Worm (Caenorhabditis elegans) whole organism, young adult: ENCODE data around the gene ZK1307.9.

Source experiments
- C06A6.2 ChIP-seq: fragments of 200-800 bp; sonication (Bioruptor generic); conservative IDR thresholded peaks from 2 replicates; pipeline ENCODE4 v1.3.6; 2022; ENCODE audit warnings: missing genetic modification characterization, missing compliant biosample characterization
- D2030.7 ChIP-seq: fragments of 200-800 bp; sonication (Bioruptor generic); IDR thresholded peaks from 2 replicates; pipeline ENCODE4 v1.3.6; 2022; ENCODE audit warnings: missing genetic modification reagents, missing genetic modification characterization, missing compliant biosample characterization
- F22D6.2 ChIP-seq: sonication (generic microtip); optimal IDR thresholded peaks from 2 replicates; lab custom pipeline; 2016; ENCODE audit warnings: mild to moderate bottlenecking, missing genetic modification characterization, missing compliant biosample characterization
- F37B4.10 ChIP-seq: fragments of 200-800 bp; sonication (Bioruptor generic); IDR thresholded peaks from 2 replicates; pipeline ENCODE4 v1.3.6; 2022; ENCODE audit warnings: missing genetic modification characterization, missing compliant biosample characterization
- F55B11.4 ChIP-seq: sonication (generic microtip); optimal IDR thresholded peaks from 2 replicates; lab custom pipeline; 2016; ENCODE audit warnings: missing compliant biosample characterization, missing genetic modification characterization, borderline replicate concordance; ENCODE audit not compliant: insufficient read depth
- Y67H2A.10 ChIP-seq: fragments of 200-800 bp; sonication (Bioruptor generic); conservative IDR thresholded peaks from 2 replicates; pipeline ENCODE4 v1.3.6; 2022; ENCODE audit warnings: missing genetic modification reagents, missing genetic modification characterization, missing compliant biosample characterization
- Y95B8A.8 ChIP-seq: fragments of 200-800 bp; sonication (Bioruptor generic); IDR thresholded peaks from 2 replicates; pipeline ENCODE4 v1.3.6; 2022; ENCODE audit warnings: missing genetic modification reagents, missing genetic modification characterization, missing compliant biosample characterization
- ZK185.1 ChIP-seq: sonication (generic microtip); optimal IDR thresholded peaks from 2 replicates; lab custom pipeline; 2016; ENCODE audit warnings: mild to moderate bottlenecking, missing genetic modification characterization, missing compliant biosample characterization; ENCODE audit not compliant: poor library complexity, severe bottlenecking
- attf-6 ChIP-seq: fragments of 200-800 bp; sonication (Bioruptor generic); IDR thresholded peaks from 2 replicates; pipeline ENCODE4 v1.3.6; 2022; ENCODE audit warnings: missing genetic modification reagents, missing genetic modification characterization, missing compliant biosample characterization
- cebp-1 ChIP-seq, 2 experiments: fragments of 200-800 bp in 1 of 2; sonication (Bioruptor generic) in 1 of 2; sonication (generic microtip) in 1 of 2; IDR thresholded peaks in 1 of 2; optimal IDR thresholded peaks in 1 of 2; 2 replicates each; pipeline versions ENCODE4 v1.3.6 to Lab custom; 2017 to 2022; ENCODE audit warnings: missing compliant biosample characterization in 2 of 2, missing genetic modification characterization in 2 of 2, mild to moderate bottlenecking in 1 of 2, missing genetic modification reagents in 1 of 2, moderate library complexity in 1 of 2
- ceh-40 ChIP-seq: fragments of 200-800 bp; sonication (Bioruptor generic); IDR thresholded peaks from 2 replicates; pipeline ENCODE4 v1.3.6; 2022; ENCODE audit warnings: missing genetic modification characterization, missing compliant biosample characterization
- ceh-91 ChIP-seq: fragments of 200-800 bp; sonication (Bioruptor generic); IDR thresholded peaks from 2 replicates; pipeline ENCODE4 v1.3.6; 2022; ENCODE audit warnings: missing genetic modification reagents, missing genetic modification characterization, missing compliant biosample characterization
- dox-1 ChIP-seq: fragments of 200-800 bp; sonication (Bioruptor generic); IDR thresholded peaks from 2 replicates; pipeline ENCODE4 v1.3.6; 2022; ENCODE audit warnings: missing genetic modification reagents, missing genetic modification characterization, missing compliant biosample characterization
- dpff-1 ChIP-seq: sonication (generic microtip); optimal IDR thresholded peaks from 2 replicates; lab custom pipeline; 2017; ENCODE audit warnings: mild to moderate bottlenecking, missing genetic modification characterization, missing compliant biosample characterization
- egl-18 ChIP-seq: fragments of 200-800 bp; sonication (Bioruptor generic); IDR thresholded peaks from 2 replicates; pipeline ENCODE4 v1.3.6; 2022; ENCODE audit warnings: missing genetic modification reagents, missing genetic modification characterization, missing compliant biosample characterization
- ets-4 ChIP-seq: fragments of 200-800 bp; sonication (Bioruptor generic); optimal IDR thresholded peaks from 2 replicates; lab custom pipeline; 2018; ENCODE audit warnings: mild to moderate bottlenecking, missing genetic modification characterization, missing compliant biosample characterization
- gei-17 ChIP-seq: fragments of 200-800 bp; sonication (Bioruptor generic); optimal IDR thresholded peaks from 2 replicates; lab custom pipeline; 2018; ENCODE audit warnings: mild to moderate bottlenecking, missing genetic modification characterization, missing compliant biosample characterization
- him-1 ChIP-seq: sonication (generic microtip); optimal IDR thresholded peaks from 2 replicates; lab custom pipeline; 2016; ENCODE audit warnings: missing genotype, missing genetic modification reagents, missing genetic modification characterization, missing compliant biosample characterization
- hlh-12 ChIP-seq: sonication (generic microtip); optimal IDR thresholded peaks from 2 replicates; lab custom pipeline; 2016; ENCODE audit warnings: missing genetic modification characterization, missing compliant biosample characterization
- hrde-1 ChIP-seq: sonication (generic microtip); optimal IDR thresholded peaks from 2 replicates; lab custom pipeline; 2016; ENCODE audit warnings: missing genetic modification characterization, mild to moderate bottlenecking, missing compliant biosample characterization, moderate library complexity, missing genotype, missing genetic modification reagents, borderline replicate concordance
- lag-1 ChIP-seq: fragments of 200-800 bp; sonication (Bioruptor generic); IDR thresholded peaks from 2 replicates; pipeline ENCODE4 v1.3.6; 2022; ENCODE audit warnings: missing genetic modification reagents, missing genetic modification characterization, missing compliant biosample characterization
- lin-54 ChIP-seq: fragments of 200-800 bp; sonication (Bioruptor generic); optimal IDR thresholded peaks from 2 replicates; lab custom pipeline; 2018; ENCODE audit warnings: mild to moderate bottlenecking, missing genetic modification characterization, missing compliant biosample characterization
- mcd-1 ChIP-seq: fragments of 200-800 bp; sonication (Bioruptor generic); IDR thresholded peaks from 2 replicates; pipeline ENCODE4 v1.3.6; 2022; ENCODE audit warnings: missing genetic modification reagents, missing genetic modification characterization, missing compliant biosample characterization
- mel-28 ChIP-seq: sonication (generic microtip); optimal IDR thresholded peaks from 2 replicates; lab custom pipeline; 2016; ENCODE audit warnings: borderline replicate concordance, mild to moderate bottlenecking, missing genetic modification characterization, missing compliant biosample characterization
- mes-4 ChIP-seq: sonication (generic microtip); optimal IDR thresholded peaks from 2 replicates; lab custom pipeline; 2016; ENCODE audit warnings: missing genotype, missing genetic modification characterization, missing compliant biosample characterization
- nfyb-1 ChIP-seq: fragments of 200-800 bp; sonication (Bioruptor generic); IDR thresholded peaks from 2 replicates; pipeline ENCODE4 v1.3.6; 2022; ENCODE audit warnings: missing genetic modification reagents, missing genetic modification characterization, missing compliant biosample characterization
- nhr-120 ChIP-seq: fragments of 200-800 bp; sonication (Bioruptor generic); IDR thresholded peaks from 2 replicates; pipeline ENCODE4 v1.3.6; 2022; ENCODE audit warnings: missing genetic modification characterization, missing compliant biosample characterization
- pha-4 ChIP-seq: fragments of 150-350 bp; sonication (generic microtip); optimal IDR thresholded peaks from 2 replicates; lab custom pipeline; 2014; ENCODE audit warnings: missing biosample characterization, missing genetic modification reagents, missing genetic modification characterization
- rcor-1 ChIP-seq: fragments of 200-800 bp; sonication (Bioruptor generic); IDR thresholded peaks from 2 replicates; pipeline ENCODE4 v1.3.6; 2022; ENCODE audit warnings: missing genetic modification reagents, missing genetic modification characterization, missing compliant biosample characterization
- repo-1 ChIP-seq: sonication (generic microtip); optimal IDR thresholded peaks from 2 replicates; lab custom pipeline; 2017; ENCODE audit warnings: mild to moderate bottlenecking, missing genetic modification characterization, missing compliant biosample characterization
- rpc-1 ChIP-seq, 2 experiments: fragments of 150-350 bp in 1 of 2; sonication (generic microtip) in 1 of 2; optimal IDR thresholded peaks; 2 replicates each; lab custom pipeline; 2014 to 2018; ENCODE audit warnings: missing biosample characterization in 1 of 2, missing genetic modification characterization in 1 of 2, missing genetic modification reagents in 1 of 2, missing genotype in 1 of 2
- snpc-3.4 ChIP-seq: sonication (generic microtip); optimal IDR thresholded peaks from 2 replicates; lab custom pipeline; 2017; ENCODE audit warnings: missing genetic modification characterization, mild to moderate bottlenecking, missing compliant biosample characterization, antibody characterized with exemption, moderate library complexity, missing genotype, missing genetic modification reagents
- sptf-2 ChIP-seq: fragments of 200-800 bp; sonication (Bioruptor generic); optimal IDR thresholded peaks from 2 replicates; lab custom pipeline; 2018; ENCODE audit warnings: mild to moderate bottlenecking, missing genetic modification characterization, missing compliant biosample characterization
- tbp1 ChIP-seq: fragments of 200-800 bp; sonication (Bioruptor generic); optimal IDR thresholded peaks from 2 replicates; lab custom pipeline; 2018; ENCODE audit warnings: mild to moderate bottlenecking, missing genetic modification characterization, missing compliant biosample characterization
- tbx-9 ChIP-seq: sonication (generic microtip); optimal IDR thresholded peaks from 2 replicates; lab custom pipeline; 2016; ENCODE audit warnings: borderline replicate concordance, missing genetic modification characterization, inconsistent platforms, missing compliant biosample characterization
- tlf-1 ChIP-seq: fragments of 200-800 bp; sonication (Bioruptor generic); optimal IDR thresholded peaks from 2 replicates; lab custom pipeline; 2018; ENCODE audit warnings: mild to moderate bottlenecking, missing genetic modification characterization, missing compliant biosample characterization
- unc-130 ChIP-seq: sonication (generic microtip); optimal IDR thresholded peaks from 2 replicates; lab custom pipeline; 2016; ENCODE audit warnings: missing genetic modification reagents, missing genetic modification characterization, missing compliant biosample characterization
- zim-3 ChIP-seq: sonication (generic microtip); optimal IDR thresholded peaks from 2 replicates; lab custom pipeline; 2017; ENCODE audit warnings: mild to moderate bottlenecking, missing genetic modification characterization, moderate library complexity, missing compliant biosample characterization
- ztf-22 ChIP-seq: fragments of 200-800 bp; sonication (Bioruptor generic); optimal IDR thresholded peaks from 2 replicates; lab custom pipeline; 2018; ENCODE audit warnings: mild to moderate bottlenecking, missing genetic modification characterization, moderate library complexity, missing compliant biosample characterization
- ztf-25 ChIP-seq: fragments of 200-800 bp; sonication (Bioruptor generic); IDR thresholded peaks from 2 replicates; pipeline ENCODE4 v1.3.6; 2022; ENCODE audit warnings: missing genetic modification reagents, missing genetic modification characterization, missing compliant biosample characterization
- ztf-3 ChIP-seq: fragments of 200-800 bp; sonication (Bioruptor generic); optimal IDR thresholded peaks from 2 replicates; lab custom pipeline; 2018; ENCODE audit warnings: mild to moderate bottlenecking, missing genetic modification characterization, missing compliant biosample characterization

ZK1307.9 gene

DNA sequence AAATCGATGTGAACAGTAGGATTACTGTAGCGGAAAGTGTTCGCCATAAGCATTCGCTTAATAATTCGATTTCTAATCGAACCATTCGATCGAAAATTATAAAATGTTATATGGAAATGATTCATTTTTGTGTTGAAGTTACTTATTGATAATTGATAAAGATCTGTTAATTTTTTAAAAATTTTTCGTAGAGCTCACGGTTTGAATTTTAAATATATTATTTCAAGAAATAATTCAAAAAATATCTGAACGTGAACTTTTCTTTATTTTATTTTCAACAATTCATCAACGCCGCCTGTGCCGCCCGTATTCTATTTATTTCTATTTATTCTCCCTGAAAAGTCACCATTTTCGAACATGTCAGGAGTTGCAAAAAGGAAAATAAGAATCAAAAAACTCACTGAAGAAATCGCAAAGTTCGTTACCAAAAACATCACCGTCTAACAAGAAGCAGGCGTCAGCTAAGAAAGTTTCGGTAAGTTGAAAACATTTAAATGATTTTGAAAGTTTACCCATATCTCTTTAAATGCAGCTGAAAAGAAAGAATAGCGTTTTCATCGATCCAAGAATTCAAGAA lies 37.9 kb upstream of the ZK1307.9 start, which contains the start of the genes T15H9.5 and T15H9.4:
Gene T15H9.5 (minus strand): TSS at position 101 of the 577 bp plus-strand sequence.
Gene T15H9.4 (plus strand): TSS at position 527 of the 577 bp plus-strand sequence.
- TF ChIP-seq F55B11.4 (tag; lab: Kevin White, UChicago) = no peak
- TF ChIP-seq hrde-1 = no peak
- no peak for TF ChIP-seq D2030.7 (GFP tag; lab: Robert Waterston, UW)
- no peak for TF ChIP-seq egl-18 (GFP tag; lab: Robert Waterston, UW)
- no peak for TF ChIP-seq dox-1 (GFP tag; lab: Robert Waterston, UW)
- TF ChIP-seq snpc-3.4 (tag; lab: Kevin White, UChicago) = no peak
- TF ChIP-seq ets-4 (GFP tag; lab: Kevin White, UChicago) = no peak

- TF ChIP-seq ceh-91 (GFP tag; lab: Robert Waterston, UW) (no peak), repo-1 (tag; lab: Kevin White, UChicago) (no peak), ceh-40 (GFP tag; lab: Robert Waterston, UW) (no peak), ztf-22 (no peak), mcd-1 (GFP tag; lab: Robert Waterston, UW) (no peak), hlh-12 (no peak), tlf-1 (GFP tag; lab: Kevin White, UChicago) (no peak), nhr-120 (GFP tag; lab: Robert Waterston, UW) (no peak), ZK185.1 (tag; lab: Kevin White, UChicago) (no peak), tbx-9 (tag; lab: Kevin White, UChicago) (no peak), F22D6.2 (tag; lab: Kevin White, UChicago) (no peak), unc-130 (GFP tag; lab: Kevin White, UChicago) (no peak), rcor-1 (no peak)
- TF ChIP-seq, all 124 proteins: peak for 0
Observed at ce11 chrII:9614728-9615127, 34.6 kb upstream of the ZK1307.9 start, which contains the start of gene hlh-6. TSS of gene hlh-6 (minus strand) at chrII:9614828.

DNA sequence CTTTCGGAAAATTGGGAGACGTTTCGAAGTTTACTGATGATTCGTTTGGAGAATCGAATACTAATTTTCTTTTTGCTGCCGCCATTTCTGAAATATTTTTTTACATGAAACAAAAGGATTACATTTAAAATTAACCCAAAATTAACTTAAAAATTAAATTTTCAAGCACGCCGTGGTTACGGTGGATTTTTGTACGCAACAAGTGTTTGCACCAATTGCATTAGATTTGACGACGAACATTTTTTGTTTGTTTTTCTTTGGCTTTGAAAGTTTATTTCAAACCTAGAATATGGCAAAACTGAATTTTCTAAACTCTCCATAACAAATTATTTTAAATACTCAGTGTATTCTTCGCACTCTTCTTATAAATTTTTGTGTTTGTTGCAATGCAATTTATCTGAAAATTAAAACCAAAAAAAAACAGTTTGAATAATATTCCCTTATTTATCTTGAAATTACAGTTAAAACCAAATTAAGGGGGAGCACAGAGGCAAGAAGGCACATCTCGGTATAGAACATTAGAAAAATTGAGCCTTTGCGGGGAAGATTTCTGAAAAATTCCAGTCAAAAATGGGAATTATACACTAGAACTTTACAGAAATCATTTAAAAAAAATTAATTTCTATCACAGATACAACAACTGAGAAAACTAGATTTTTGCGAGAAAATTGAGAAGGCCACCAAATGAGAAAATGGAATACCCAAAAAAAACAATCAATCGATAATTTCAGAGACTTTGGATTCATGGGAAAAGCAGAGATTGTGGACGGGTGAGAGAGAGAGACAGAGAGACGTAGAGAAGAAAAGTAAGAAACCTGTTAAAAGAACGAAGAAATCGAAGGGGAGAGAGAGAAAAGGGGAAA lies 32.0 kb upstream of the ZK1307.9 start, which contains the start of gene hal-3:
Gene hal-3 (minus strand): TSS at position 87 of the 863 bp plus-strand sequence.
- TF ChIP-seq tbx-9 (tag; lab: Kevin White, UChicago) (no peak), him-1 (tag; lab: Kevin White, UChicago) (peak; percentile 23), attf-6 (no peak), gei-17 (GFP tag; lab: Kevin White, UChicago) (no peak), mel-28 (no peak), ZK185.1 (tag; lab: Kevin White, UChicago) (peak; percentile 36), lag-1 (GFP tag; lab: Robert Waterston, UW) (no peak), ztf-25 (GFP tag; lab: Robert Waterston, UW) (peak; percentile 52; the same call in 1 of the 2 replicates), pha-4 (tag; lab: Kevin White, UChicago) (no peak), egl-18 (GFP tag; lab: Robert Waterston, UW) (0 out of 2 replicates have a peak, but pooled peaks have one; percentile 24), rpc-1 (optimal IDR thresholded peaks at IDR 0.05; lab: Kevin White, UChicago) (no peak), rpc-1 (tag; optimal IDR thresholded peaks at IDR 0.05; lab: Kevin White, UChicago) (no peak), zim-3 (tag; lab: Kevin White, UChicago) (no peak), mcd-1 (GFP tag; lab: Robert Waterston, UW) (0 out of 2 replicates have a peak, but pooled peaks have one; percentile 16), cebp-1 (GFP tag; IDR thresholded peaks at IDR 0.05; lab: Robert Waterston, UW) (no peak), cebp-1 (tag; optimal IDR thresholded peaks at IDR 0.05; lab: Kevin White, UChicago) (peak; percentile 61), nfyb-1 (GFP tag; lab: Robert Waterston, UW) (0 out of 2 replicates have a peak, but pooled peaks have one; percentile 35), tbp1 (peak; percentile 20), lin-54 (GFP tag; lab: Kevin White, UChicago) (peak; percentile 25), Y67H2A.10 (GFP tag; lab: Robert Waterston, UW) (no peak), ztf-3 (GFP tag; lab: Kevin White, UChicago) (no peak), dpff-1 (peak; percentile 55), sptf-2 (GFP tag; lab: Kevin White, UChicago) (no peak), mes-4 (tag; lab: Kevin White, UChicago) (no peak), C06A6.2 (no peak), F37B4.10 (GFP tag; lab: Robert Waterston, UW) (no peak), Y95B8A.8 (GFP tag; lab: Robert Waterston, UW) (0 out of 2 replicates have a peak, but pooled peaks have one; percentile 52)
